Worm (Caenorhabditis elegans) whole organism, L4 larva: ENCODE results near the gene Y43B11AL.1.
A peak's percentile ranks its signal among the peaks of the same experiment; 100 is the strongest.

Experiments
- F37D6.2 ChIP-seq: sonication (generic microtip); optimal IDR thresholded peaks from 2 replicates; lab custom pipeline; 2016; ENCODE audit warnings: mild to moderate bottlenecking, missing genetic modification characterization, missing compliant biosample characterization
- F49E8.2 ChIP-seq: sonication (generic microtip); optimal IDR thresholded peaks from 2 replicates; lab custom pipeline; 2016; ENCODE audit warnings: missing compliant biosample characterization, mild to moderate bottlenecking, missing genetic modification characterization, borderline replicate concordance
- R02D3.7 ChIP-seq: fragments of 150-350 bp; sonication (generic microtip); optimal IDR thresholded peaks from 3 replicates; lab custom pipeline; 2014; ENCODE audit warnings: missing biosample characterization, missing genetic modification characterization
- T20F7.1 ChIP-seq: fragments of 200-800 bp; sonication (Bioruptor generic); optimal IDR thresholded peaks from 2 replicates; lab custom pipeline; 2018; ENCODE audit warnings: mild to moderate bottlenecking, missing genetic modification characterization, missing compliant biosample characterization
- T26A8.4 ChIP-seq: fragments of 200-800 bp; sonication (Bioruptor generic); IDR thresholded peaks from 2 replicates; pipeline ENCODE4 v1.3.6; 2022; ENCODE audit warnings: missing genetic modification characterization, missing compliant biosample characterization
- Y5F2A.4 ChIP-seq: fragments of 200-800 bp; sonication (Bioruptor generic); optimal IDR thresholded peaks from 2 replicates; lab custom pipeline; 2018; ENCODE audit warnings: mild to moderate bottlenecking, missing genetic modification characterization, missing compliant biosample characterization
- Y75B8A.6 ChIP-seq: fragments of 200-800 bp; sonication (Bioruptor generic); IDR thresholded peaks from 2 replicates; pipeline ENCODE4 v1.3.6; 2022; ENCODE audit warnings: missing genetic modification reagents, missing genetic modification characterization, missing compliant biosample characterization
- ama-1 ChIP-seq: fragments of 150-350 bp; optimal IDR thresholded peaks from 2 replicates; lab custom pipeline; 2014; ENCODE audit warnings: inconsistent platforms, mixed read lengths
- arid-1 ChIP-seq: fragments of 200-800 bp; sonication (Bioruptor generic); conservative IDR thresholded peaks from 2 replicates; pipeline ENCODE4 v1.3.6; 2022; ENCODE audit warnings: missing genetic modification reagents, missing genetic modification characterization, missing compliant biosample characterization
- attf-4 ChIP-seq: sonication (generic microtip); optimal IDR thresholded peaks from 3 replicates; lab custom pipeline; 2017; ENCODE audit warnings: missing biosample characterization, missing genetic modification characterization
- ceh-28 ChIP-seq: fragments of 150-350 bp; optimal IDR thresholded peaks from 2 replicates; lab custom pipeline; 2014; ENCODE audit warnings: missing biosample characterization, missing genetic modification reagents, missing genetic modification characterization
- ceh-82 ChIP-seq: sonication (generic microtip); optimal IDR thresholded peaks from 2 replicates; lab custom pipeline; 2017; ENCODE audit warnings: missing biosample characterization, missing genetic modification characterization
- cey-2 ChIP-seq: sonication (generic microtip); optimal IDR thresholded peaks from 3 replicates; lab custom pipeline; 2017; ENCODE audit warnings: missing genetic modification characterization, mild to moderate bottlenecking, missing compliant biosample characterization, antibody characterized with exemption, borderline replicate concordance; ENCODE audit not compliant: insufficient read depth
- daf-8 ChIP-seq: fragments of 200-800 bp; sonication (Bioruptor generic); IDR thresholded peaks from 2 replicates; pipeline ENCODE4 v1.3.6; 2022; ENCODE audit warnings: missing genetic modification characterization, missing compliant biosample characterization
- dmd-6 ChIP-seq: fragments of 200-800 bp; sonication (Bioruptor generic); IDR thresholded peaks from 2 replicates; pipeline ENCODE4 v1.3.6; 2022; ENCODE audit warnings: missing genetic modification reagents, missing genetic modification characterization, missing compliant biosample characterization
- dmd-8 ChIP-seq: fragments of 200-800 bp; sonication (Bioruptor generic); IDR thresholded peaks from 2 replicates; pipeline ENCODE4 v1.3.6; 2022; ENCODE audit warnings: missing genetic modification characterization, missing compliant biosample characterization
- dmd-9 ChIP-seq: fragments of 200-800 bp; sonication (Bioruptor generic); IDR thresholded peaks from 2 replicates; pipeline ENCODE4 v1.3.6; 2022; ENCODE audit warnings: missing genetic modification reagents, missing genetic modification characterization, missing compliant biosample characterization
- dpl-1 ChIP-seq: fragments of 150-350 bp; optimal IDR thresholded peaks from 2 replicates; lab custom pipeline; 2014; ENCODE audit warnings: missing biosample characterization, missing genetic modification reagents, missing genetic modification characterization
- duxl-1 ChIP-seq: sonication (generic microtip); optimal IDR thresholded peaks from 2 replicates; lab custom pipeline; 2016; ENCODE audit warnings: mild to moderate bottlenecking, missing genetic modification characterization, moderate library complexity, missing compliant biosample characterization; ENCODE audit not compliant: poor library complexity
- egl-27 ChIP-seq: sonication (generic microtip); optimal IDR thresholded peaks from 3 replicates; lab custom pipeline; 2017; ENCODE audit warnings: missing biosample characterization, missing genetic modification reagents, missing genetic modification characterization
- egl-43 ChIP-seq: fragments of 200-800 bp; sonication (Bioruptor generic); IDR thresholded peaks from 2 replicates; pipeline ENCODE4 v1.3.6; 2022; ENCODE audit warnings: missing genetic modification reagents, missing genetic modification characterization, missing compliant biosample characterization
- fkh-10 ChIP-seq: fragments of 150-350 bp; optimal IDR thresholded peaks from 2 replicates; lab custom pipeline; 2014; ENCODE audit warnings: missing biosample characterization, missing genetic modification reagents, missing genetic modification characterization
- hlh-30 ChIP-seq: sonication (generic microtip); optimal IDR thresholded peaks from 2 replicates; lab custom pipeline; 2017; ENCODE audit warnings: antibody characterized with exemption, mild to moderate bottlenecking, missing genetic modification characterization, missing compliant biosample characterization; ENCODE audit not compliant: insufficient read depth
- hmg-1.1 ChIP-seq: fragments of 200-800 bp; sonication (Bioruptor generic); IDR thresholded peaks from 2 replicates; pipeline ENCODE4 v1.3.6; 2022; ENCODE audit warnings: missing genetic modification reagents, missing genetic modification characterization, missing compliant biosample characterization
- lin-38 ChIP-seq: fragments of 200-800 bp; sonication (Bioruptor generic); IDR thresholded peaks from 2 replicates; pipeline ENCODE4 v1.3.6; 2022; ENCODE audit warnings: missing genetic modification reagents, missing genetic modification characterization, missing compliant biosample characterization
- lin-39 ChIP-seq: fragments of 150-350 bp; optimal IDR thresholded peaks from 2 replicates; lab custom pipeline; 2014; ENCODE audit warnings: missing biosample characterization, missing genetic modification reagents, missing genetic modification characterization
- lsy-2 ChIP-seq, 2 experiments: fragments of 150-350 bp in 1 of 2; sonication (generic microtip) in 1 of 2; optimal IDR thresholded peaks; 2 replicates each; lab custom pipeline; 2014 to 2017; ENCODE audit warnings: missing biosample characterization in 2 of 2, missing genetic modification characterization in 2 of 2
- mdt-29 ChIP-seq: fragments of 200-800 bp; sonication (Bioruptor generic); IDR thresholded peaks from 2 replicates; pipeline ENCODE4 v1.3.6; 2022; ENCODE audit warnings: missing genetic modification reagents, missing genetic modification characterization, missing compliant biosample characterization
- mep-1 ChIP-seq: fragments of 150-350 bp; sonication (generic microtip); optimal IDR thresholded peaks from 3 replicates; lab custom pipeline; 2014; ENCODE audit warnings: missing biosample characterization, missing genetic modification characterization
- mes-2 ChIP-seq: sonication (generic microtip); optimal IDR thresholded peaks from 2 replicates; lab custom pipeline; 2016; ENCODE audit warnings: missing genotype, mild to moderate bottlenecking, missing genetic modification characterization, missing compliant biosample characterization; ENCODE audit not compliant: poor library complexity, severe bottlenecking
- mxl-2 ChIP-seq: fragments of 200-800 bp; sonication (Bioruptor generic); conservative IDR thresholded peaks from 2 replicates; pipeline ENCODE4 v1.3.6; 2022; ENCODE audit warnings: missing genetic modification reagents, missing genetic modification characterization, missing compliant biosample characterization
- nhr-10 ChIP-seq: fragments of 150-350 bp; optimal IDR thresholded peaks from 2 replicates; lab custom pipeline; 2014; ENCODE audit warnings: missing biosample characterization, missing genetic modification characterization
- nhr-102 ChIP-seq: sonication (generic microtip); optimal IDR thresholded peaks from 2 replicates; lab custom pipeline; 2016; ENCODE audit warnings: mild to moderate bottlenecking, missing genetic modification characterization, moderate library complexity, missing compliant biosample characterization
- nhr-111 ChIP-seq: fragments of 200-800 bp; sonication (Bioruptor generic); optimal IDR thresholded peaks from 2 replicates; lab custom pipeline; 2018; ENCODE audit warnings: mild to moderate bottlenecking, missing genetic modification characterization, missing compliant biosample characterization
- nhr-237 ChIP-seq: sonication (generic microtip); optimal IDR thresholded peaks from 2 replicates; lab custom pipeline; 2017; ENCODE audit warnings: missing biosample characterization, missing genetic modification characterization
- nhr-25 ChIP-seq: sonication (generic microtip); optimal IDR thresholded peaks from 2 replicates; lab custom pipeline; 2017; ENCODE audit warnings: missing genetic modification characterization, mild to moderate bottlenecking, missing compliant biosample characterization, antibody characterized with exemption, moderate library complexity, borderline replicate concordance; ENCODE audit not compliant: insufficient read depth
- nhr-28 ChIP-seq: fragments of 150-350 bp; optimal IDR thresholded peaks from 2 replicates; lab custom pipeline; 2014; ENCODE audit warnings: missing biosample characterization, missing genetic modification characterization
- nhr-42 ChIP-seq: fragments of 200-800 bp; sonication (Bioruptor generic); IDR thresholded peaks from 2 replicates; pipeline ENCODE4 v1.3.6; 2022; ENCODE audit warnings: missing genetic modification characterization, missing compliant biosample characterization
- nhr-6 ChIP-seq: fragments of 150-350 bp; optimal IDR thresholded peaks from 2 replicates; lab custom pipeline; 2014; ENCODE audit warnings: missing biosample characterization, missing genetic modification characterization
- nhr-76 ChIP-seq: fragments of 150-350 bp; optimal IDR thresholded peaks from 2 replicates; lab custom pipeline; 2014; ENCODE audit warnings: missing biosample characterization, missing genetic modification characterization
- pha-4 ChIP-seq, 2 experiments: fragments of 150-350 bp in 1 of 2; fragments of 200-800 bp in 1 of 2; sonication (Bioruptor generic) in 1 of 2; IDR thresholded peaks in 1 of 2; optimal IDR thresholded peaks in 1 of 2; 2 replicates each; pipeline versions ENCODE4 v1.3.6 to Lab custom; 2014 to 2022; ENCODE audit warnings: missing genetic modification characterization in 2 of 2, missing genetic modification reagents in 2 of 2, missing biosample characterization in 1 of 2, missing compliant biosample characterization in 1 of 2
- rbr-2 ChIP-seq: sonication (generic microtip); optimal IDR thresholded peaks from 2 replicates; lab custom pipeline; 2016; ENCODE audit warnings: missing genotype, missing genetic modification characterization, missing compliant biosample characterization
- sdz-12 ChIP-seq: fragments of 200-800 bp; sonication (Bioruptor generic); optimal IDR thresholded peaks from 2 replicates; lab custom pipeline; 2018; ENCODE audit warnings: mild to moderate bottlenecking, missing genetic modification characterization, missing compliant biosample characterization
- set-16 ChIP-seq: fragments of 200-800 bp; sonication (Bioruptor generic); IDR thresholded peaks from 2 replicates; pipeline ENCODE4 v1.3.6; 2022; ENCODE audit warnings: missing genetic modification reagents, missing genetic modification characterization, missing compliant biosample characterization
- tag-97 ChIP-seq: fragments of 200-800 bp; sonication (Bioruptor generic); IDR thresholded peaks from 2 replicates; pipeline ENCODE4 v1.3.6; 2022; ENCODE audit warnings: missing genetic modification characterization, missing compliant biosample characterization
- unc-62 ChIP-seq, 3 experiments: fragments of 150-350 bp in 1 of 3; sonication (generic microtip); optimal IDR thresholded peaks in 2 of 3; peaks in 1 of 3; 1 replicate in 1 of 3; 2 replicates in 2 of 3; lab custom pipeline; 2014 to 2017; ENCODE audit warnings: missing biosample characterization in 3 of 3, missing genetic modification characterization in 3 of 3, missing genetic modification reagents in 3 of 3, missing genotype in 1 of 3
- vab-7 ChIP-seq: fragments of 200-800 bp; sonication (Bioruptor generic); IDR thresholded peaks from 2 replicates; pipeline ENCODE4 v1.3.6; 2022; ENCODE audit warnings: missing genetic modification reagents, missing genetic modification characterization, missing compliant biosample characterization
- zip-11 ChIP-seq: fragments of 200-800 bp; sonication (Bioruptor generic); IDR thresholded peaks from 2 replicates; pipeline ENCODE4 v1.3.6; 2022; ENCODE audit warnings: missing genetic modification characterization, missing compliant biosample characterization
- zip-2 ChIP-seq: fragments of 150-350 bp; optimal IDR thresholded peaks from 2 replicates; lab custom pipeline; 2014; ENCODE audit warnings: missing biosample characterization, missing genetic modification characterization

Y43B11AL.1 gene

ce11 chrIV:7044552-7045139, 20.5 kb upstream of the Y43B11AL.1 start, which contains the start of gene tin-9.1:
Gene tin-9.1 (minus strand): TSS chrIV:7044602.
- TF ChIP-seq ama-1 (no peak), R02D3.7 (tag; lab: Kevin White, UChicago) (no peak), nhr-76 (tag; lab: Kevin White, UChicago) (no peak), F37D6.2 (tag; lab: Kevin White, UChicago) (peak; percentile 21), nhr-28 (peak; percentile 37), dmd-8 (GFP tag; lab: Robert Waterston, UW) (no peak), zip-2 (tag; lab: Kevin White, UChicago) (no peak), tag-97 (GFP tag; lab: Robert Waterston, UW) (no peak), fkh-10 (no peak), dpl-1 (peak; percentile 75), pha-4 (GFP tag; IDR thresholded peaks at IDR 0.05; lab: Robert Waterston, UW) (no peak), pha-4 (tag; optimal IDR thresholded peaks at IDR 0.05; lab: Kevin White, UChicago) (peak; percentile 7), mes-2 (tag; lab: Kevin White, UChicago) (peak; percentile 88), mep-1 (tag; lab: Kevin White, UChicago) (peak; percentile 55), cey-2 (tag; lab: Kevin White, UChicago) (no peak), lin-38 (GFP tag; lab: Robert Waterston, UW) (peak; percentile 72), ceh-82 (tag; lab: Kevin White, UChicago) (no peak), lsy-2 (tag; optimal IDR thresholded peaks at IDR 0.05; lab: Kevin White, UChicago) (peak in 1 of 2 experiments; percentile 92), hlh-30 (tag; lab: Kevin White, UChicago) (peak; percentile 66), egl-43 (GFP tag; lab: Robert Waterston, UW) (no peak), nhr-6 (tag; lab: Kevin White, UChicago) (peak; percentile 53), unc-62 (GFP tag; optimal IDR thresholded peaks at IDR 0.05 in 1 of 2; lab: Kevin White, UChicago) (no peak), unc-62 (tag; optimal IDR thresholded peaks at IDR 0.05; lab: Kevin White, UChicago) (no peak), nhr-25 (tag; lab: Kevin White, UChicago) (no peak), mxl-2 (GFP tag; lab: Robert Waterston, UW) (no peak), arid-1 (GFP tag; lab: Robert Waterston, UW) (no peak), nhr-10 (no peak), nhr-111 (GFP tag; lab: Kevin White, UChicago) (no peak), F49E8.2 (tag; lab: Kevin White, UChicago) (no peak), rbr-2 (tag; lab: Kevin White, UChicago) (peak; percentile 52), ceh-28 (no peak), set-16 (GFP tag; lab: Robert Waterston, UW) (no peak), egl-27 (tag; lab: Kevin White, UChicago) (no peak), dmd-6 (peak; percentile 58), hmg-1.1 (GFP tag; lab: Robert Waterston, UW) (no peak; the same call in 1 of the 2 replicates), sdz-12 (GFP tag; lab: Kevin White, UChicago) (no peak), attf-4 (tag; lab: Kevin White, UChicago) (no peak), daf-8 (GFP tag; lab: Robert Waterston, UW) (no peak), Y75B8A.6 (no peak), nhr-237 (tag; lab: Kevin White, UChicago) (no peak), mdt-29 (GFP tag; lab: Robert Waterston, UW) (no peak), T26A8.4 (GFP tag; lab: Robert Waterston, UW) (peak; percentile 28; the same call in 1 of the 2 replicates), Y5F2A.4 (GFP tag; lab: Kevin White, UChicago) (no peak), T20F7.1 (GFP tag; lab: Kevin White, UChicago) (peak; percentile 55), dmd-9 (GFP tag; lab: Robert Waterston, UW) (no peak), duxl-1 (tag; lab: Kevin White, UChicago) (no peak), vab-7 (GFP tag; lab: Robert Waterston, UW) (no peak), lin-39 (tag; lab: Kevin White, UChicago) (no peak), nhr-42 (GFP tag; lab: Robert Waterston, UW) (no peak), nhr-102 (tag; lab: Kevin White, UChicago) (peak; percentile 18), zip-11 (GFP tag; lab: Robert Waterston, UW) (no peak)
